Fruit fly (Drosophila melanogaster): ENCODE results near the gene CG13733.
A peak's percentile ranks its signal among the peaks of the same experiment; 100 is the strongest.

Gene CG13733

DNA sequence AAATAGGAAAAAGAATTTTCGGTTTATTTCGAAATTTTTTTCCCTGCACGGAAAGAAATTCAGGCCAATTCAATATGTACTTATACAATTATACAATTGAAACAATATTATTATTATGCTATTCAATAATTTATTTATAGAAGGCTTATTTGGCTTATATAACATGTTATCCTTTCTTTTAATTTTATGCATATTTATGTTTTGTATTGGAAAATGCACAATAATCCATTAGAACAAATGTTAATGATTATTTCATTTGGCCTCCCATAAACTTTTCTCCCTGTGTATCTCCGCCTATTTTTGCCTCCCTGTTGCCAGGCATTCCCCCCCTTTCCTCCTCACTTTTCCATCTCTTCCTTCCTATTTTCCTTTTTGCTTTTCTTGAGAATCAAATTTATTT is 30.8 kb downstream of the CG13733 start (continued):
- TF ChIP-seq bigmax (GFP tag; optimal IDR thresholded peaks at IDR 0.05) = no peak
- TF ChIP-seq Blimp-1 (GFP tag; optimal IDR thresholded peaks at IDR 0.05) = peak; percentile 7
- TF ChIP-seq CG9727 (GFP tag; optimal IDR thresholded peaks at IDR 0.05) = peak; percentile 54
- peak; percentile 55; the same call in 2 of the 3 replicates for TF ChIP-seq CG17361 (GFP tag; IDR thresholded peaks at IDR 0.05)
- no peak for TF ChIP-seq CG12942 (GFP tag; optimal IDR thresholded peaks at IDR 0.05)
- no peak for TF ChIP-seq CG9932 (GFP tag; IDR thresholded peaks at IDR 0.05)
- no peak for TF ChIP-seq Gsc (GFP tag; IDR thresholded peaks at IDR 0.05)
- no peak for TF ChIP-seq CG3163 (GFP tag; optimal IDR thresholded peaks at IDR 0.05)
- TF ChIP-seq Sox102F (GFP tag; optimal IDR thresholded peaks at IDR 0.05) = peak; percentile 12
- TF ChIP-seq CkIIα-i1 (GFP tag; IDR thresholded peaks at IDR 0.05) = no peak
- TF ChIP-seq slbo (GFP tag; IDR thresholded peaks at IDR 0.05) = peak; percentile 52
- no peak for TF ChIP-seq fd64A (GFP tag; optimal IDR thresholded peaks at IDR 0.05)
- no peak for TF ChIP-seq bsh (GFP tag; optimal IDR thresholded peaks at IDR 0.05)
- peak; percentile 35 for TF ChIP-seq PHDP (tag; optimal IDR thresholded peaks at IDR 0.05)
- no peak for TF ChIP-seq CG10147 (GFP tag; optimal IDR thresholded peaks at IDR 0.05)
- no peak for TF ChIP-seq CG4707 (GFP tag; optimal IDR thresholded peaks at IDR 0.05)
- peak; percentile 35 for TF ChIP-seq Sox100B (GFP tag; optimal IDR thresholded peaks at IDR 0.05)
- TF ChIP-seq lbe (GFP tag; optimal IDR thresholded peaks at IDR 0.05) = no peak
- peak; percentile 17 for TF ChIP-seq CG15269 (tag; optimal IDR thresholded peaks at IDR 0.05)
- no peak for TF ChIP-seq CG30020 (tag; optimal IDR thresholded peaks at IDR 0.05)
- no peak for TF ChIP-seq Scr (GFP tag; IDR thresholded peaks at IDR 0.05; ENCODE audit: partially characterized antibody)
- no peak for TF ChIP-seq hb (GFP tag; IDR thresholded peaks at IDR 0.05; ENCODE audit: partially characterized antibody)
- no peak for TF ChIP-seq CG15479 (GFP tag; optimal IDR thresholded peaks at IDR 0.05)
- TF ChIP-seq E2f2 (GFP tag; IDR thresholded peaks at IDR 0.05) = no peak
- TF ChIP-seq vvl (GFP tag; IDR thresholded peaks at IDR 0.05) = peak; percentile 33; the same call in 1 of the 2 replicates
- TF ChIP-seq CG11504 (tag; optimal IDR thresholded peaks at IDR 0.05) = peak; percentile 55
- TF ChIP-seq dysf (GFP tag; IDR thresholded peaks at IDR 0.05) = peak; percentile 47; the same call in 1 of the 3 replicates
- no peak for TF ChIP-seq peb (GFP tag; IDR thresholded peaks at IDR 0.05)
- TF ChIP-seq crc (GFP tag; optimal IDR thresholded peaks at IDR 0.05) = no peak
- no peak for TF ChIP-seq wdn (GFP tag; IDR thresholded peaks at IDR 0.05)
- TF ChIP-seq scrt (GFP tag; optimal IDR thresholded peaks at IDR 0.05) = no peak
- peak; percentile 34 for TF ChIP-seq CG12391 (tag; optimal IDR thresholded peaks at IDR 0.05)
- no peak for TF ChIP-seq CG12219 (GFP tag; optimal IDR thresholded peaks at IDR 0.05)
- no peak for TF ChIP-seq exex (tag; optimal IDR thresholded peaks at IDR 0.05)
- TF ChIP-seq stwl (tag; optimal IDR thresholded peaks at IDR 0.05) = no peak
- TF ChIP-seq lab (GFP tag; optimal IDR thresholded peaks at IDR 0.05) = peak; percentile 68
- TF ChIP-seq yki (optimal IDR thresholded peaks at IDR 0.05) = no peak
- TF ChIP-seq Neu2 (GFP tag; optimal IDR thresholded peaks at IDR 0.05; ENCODE audit: borderline replicate concordance) = no peak
- TF ChIP-seq sqz (GFP tag; optimal IDR thresholded peaks at IDR 0.05) = no peak
- no peak for TF ChIP-seq sr (GFP tag; IDR thresholded peaks at IDR 0.05)
- TF ChIP-seq CG13296 (GFP tag; optimal IDR thresholded peaks at IDR 0.05) = peak; percentile 25
- no peak for TF ChIP-seq run (tag; optimal IDR thresholded peaks at IDR 0.05)
- TF ChIP-seq CG4854 (GFP tag; optimal IDR thresholded peaks at IDR 0.05) = no peak
- TF ChIP-seq CG3407 (GFP tag; optimal IDR thresholded peaks at IDR 0.05) = no peak
- TF ChIP-seq CG4328 (GFP tag; optimal IDR thresholded peaks at IDR 0.05) = peak; percentile 15
- no peak for TF ChIP-seq luna (GFP tag; optimal IDR thresholded peaks at IDR 0.05)
- no peak for TF ChIP-seq Sin3A (optimal IDR thresholded peaks at IDR 0.05)
- no peak for TF ChIP-seq CG3065 (GFP tag; optimal IDR thresholded peaks at IDR 0.05)
- TF ChIP-seq btn (GFP tag; optimal IDR thresholded peaks at IDR 0.05) = no peak
- TF ChIP-seq BtbVII (GFP tag; optimal IDR thresholded peaks at IDR 0.05) = no peak
- TF ChIP-seq CG11696 (GFP tag; IDR thresholded peaks at IDR 0.05) = no peak
- no peak for TF ChIP-seq Hr39 (optimal IDR thresholded peaks at IDR 0.05)
